Worm (Caenorhabditis elegans): ENCODE measurements around the gene ampd-1.

The ampd-1 gene

DNA sequence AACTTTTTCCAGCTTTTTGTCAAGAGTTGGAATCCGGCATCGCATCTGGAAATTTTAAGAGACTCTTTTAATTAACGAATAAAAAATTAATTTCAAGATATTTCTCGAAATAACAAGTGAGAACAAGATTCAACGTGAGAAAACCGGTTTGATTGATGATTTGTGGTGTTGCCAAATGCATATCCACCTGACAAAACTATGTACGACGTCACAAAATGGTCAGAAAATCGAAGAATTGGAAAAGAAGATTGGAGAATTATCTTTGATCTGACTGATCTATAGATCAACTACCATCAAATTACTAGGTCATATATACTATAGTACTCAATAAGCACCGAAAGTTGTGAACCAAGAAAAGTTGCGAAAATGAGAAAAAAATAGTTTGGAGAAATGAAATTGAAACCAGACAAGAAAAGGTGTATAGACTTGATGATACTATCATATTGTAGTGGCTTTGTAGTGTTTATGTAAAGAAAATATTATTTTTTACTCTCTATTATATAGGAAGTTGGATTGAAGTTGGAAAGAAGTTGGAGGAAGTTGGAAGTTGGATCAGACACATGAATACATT lies 43.8 kb downstream of the ampd-1 start, which contains the start of gene ptr-6 (continued):
- TF ChIP-seq pax-3 (tag; optimal IDR thresholded peaks at IDR 0.05) (no peak), C16A3.4 (tag; optimal IDR thresholded peaks at IDR 0.05) (no peak), mep-1 (tag; optimal IDR thresholded peaks at IDR 0.05) (no peak), unc-98 (GFP tag; IDR thresholded peaks at IDR 0.05) (no peak), rnt-1 (tag; optimal IDR thresholded peaks at IDR 0.05) (no peak), vab-15 (tag; optimal IDR thresholded peaks at IDR 0.05) (no peak), skn-1 (tag; optimal IDR thresholded peaks at IDR 0.05) (no peak), ama-1 (optimal IDR thresholded peaks at IDR 0.05) (no peak), swsn-7 (tag; optimal IDR thresholded peaks at IDR 0.05) (no peak), isw-1 (GFP tag; IDR thresholded peaks at IDR 0.05) (no peak), aha-1 (tag; optimal IDR thresholded peaks at IDR 0.05) (no peak), C04F5.9 (tag; optimal IDR thresholded peaks at IDR 0.05) (no peak), fkh-4 (tag; optimal IDR thresholded peaks at IDR 0.05; ENCODE audit: borderline replicate concordance) (no peak), egl-27 (tag; optimal IDR thresholded peaks at IDR 0.05) (no peak), unc-130 (tag; optimal IDR thresholded peaks at IDR 0.05) (no peak), nhr-77 (tag; optimal IDR thresholded peaks at IDR 0.05) (no peak), snpc-4 (tag; optimal IDR thresholded peaks at IDR 0.05) (no peak), ceh-88 (GFP tag; IDR thresholded peaks at IDR 0.05) (no peak), grh-1 (GFP tag; IDR thresholded peaks at IDR 0.05) (peak; percentile 84), alr-1 (tag; optimal IDR thresholded peaks at IDR 0.05; ENCODE audit: borderline replicate concordance) (no peak), ceh-82 (tag; optimal IDR thresholded peaks at IDR 0.05) (no peak), nhr-84 (tag; optimal IDR thresholded peaks at IDR 0.05) (no peak), hpl-2 (GFP tag; optimal IDR thresholded peaks at IDR 0.05) (no peak), ceh-8 (GFP tag; optimal IDR thresholded peaks at IDR 0.05) (no peak), tlp-1 (tag; optimal IDR thresholded peaks at IDR 0.05) (no peak), nhr-47 (tag; optimal IDR thresholded peaks at IDR 0.05) (no peak), unc-30 (tag; optimal IDR thresholded peaks at IDR 0.05) (no peak), blmp-1 (tag; optimal IDR thresholded peaks at IDR 0.05) (peak; percentile 69), dpl-1 (GFP tag; optimal IDR thresholded peaks at IDR 0.05) (no peak), nhr-12 (tag; optimal IDR thresholded peaks at IDR 0.05) (no peak), ceh-90 (tag; optimal IDR thresholded peaks at IDR 0.05) (no peak), nhr-71 (tag; optimal IDR thresholded peaks at IDR 0.05) (peak; percentile 46), sup-37 (GFP tag; optimal IDR thresholded peaks at IDR 0.05) (no peak), irx-1 (tag; optimal IDR thresholded peaks at IDR 0.05) (no peak), ztf-4 (tag; optimal IDR thresholded peaks at IDR 0.05) (no peak), nhr-76 (tag; optimal IDR thresholded peaks at IDR 0.05) (no peak), nhr-20 (tag; optimal IDR thresholded peaks at IDR 0.05) (peak; percentile 61), xbp-1 (tag; optimal IDR thresholded peaks at IDR 0.05) (no peak), efl-1 (optimal IDR thresholded peaks at IDR 0.05) (no peak), efl-1 (GFP tag; optimal IDR thresholded peaks at IDR 0.05 in 1 of 2) (no peak), mdl-1 (tag; optimal IDR thresholded peaks at IDR 0.05) (peak in 1 of 2 experiments; percentile 24), ces-1 (GFP tag; optimal IDR thresholded peaks at IDR 0.05) (no peak), efl-3 (GFP tag; optimal IDR thresholded peaks at IDR 0.05) (no peak), egl-13 (tag; optimal IDR thresholded peaks at IDR 0.05) (no peak), lin-35 (GFP tag; optimal IDR thresholded peaks at IDR 0.05) (peak in 1 of 2 experiments; percentile 43), lir-3 (tag; optimal IDR thresholded peaks at IDR 0.05; ENCODE audit: poor library complexity) (no peak), hlh-17 (GFP tag; optimal IDR thresholded peaks at IDR 0.05; ENCODE audit: borderline replicate concordance) (no peak), lin-15B (tag; optimal IDR thresholded peaks at IDR 0.05) (no peak)
